Worm (Caenorhabditis elegans): ENCODE data around the gene del-2.

del-2 gene

ce11 chrIV:9678007-9678406, 36.2 kb upstream of the del-2 start:
- no peak for TF ChIP-seq snpc-1.2 (GFP tag; IDR thresholded peaks at IDR 0.05)
- peak; percentile 91 for TF ChIP-seq aha-1 (tag)
- TF ChIP-seq ceh-82 (tag; optimal IDR thresholded peaks at IDR 0.05) = no peak

- TF ChIP-seq attf-4 (tag; optimal IDR thresholded peaks at IDR 0.05) (no peak), ceh-62 (tag; optimal IDR thresholded peaks at IDR 0.05) (no peak), mxl-3 (GFP tag; optimal IDR thresholded peaks at IDR 0.05) (peak; percentile 93), unc-62 (GFP tag; optimal IDR thresholded peaks at IDR 0.05 in 1 of 2) (no peak), unc-62 (tag; optimal IDR thresholded peaks at IDR 0.05) (no peak), egl-27 (tag; optimal IDR thresholded peaks at IDR 0.05) (no peak), nhr-48 (tag; optimal IDR thresholded peaks at IDR 0.05) (peak; percentile 85), F44E2.7 (GFP tag; IDR thresholded peaks at IDR 0.05) (no peak), lim-7 (GFP tag; IDR thresholded peaks at IDR 0.05) (no peak), lin-39 (tag; optimal IDR thresholded peaks at IDR 0.05) (no peak), spr-1 (tag; optimal IDR thresholded peaks at IDR 0.05) (peak; percentile 17), Y5F2A.4 (GFP tag; optimal IDR thresholded peaks at IDR 0.05) (no peak), daf-8 (GFP tag; IDR thresholded peaks at IDR 0.05) (no peak), saeg-2 (GFP tag; IDR thresholded peaks at IDR 0.05) (no peak), snpc-4 (tag; optimal IDR thresholded peaks at IDR 0.05) (no peak), nhr-28 (tag; optimal IDR thresholded peaks at IDR 0.05) (peak; percentile 89), ctbp-1 (GFP tag; IDR thresholded peaks at IDR 0.05) (peak; percentile 70; the same call in 1 of the 2 replicates), nhr-41 (GFP tag; IDR thresholded peaks at IDR 0.05) (no peak), zfp-2 (tag; optimal IDR thresholded peaks at IDR 0.05) (no peak), sdz-12 (GFP tag; optimal IDR thresholded peaks at IDR 0.05) (no peak), zag-1 (tag; optimal IDR thresholded peaks at IDR 0.05) (no peak), lin-38 (GFP tag; IDR thresholded peaks at IDR 0.05) (no peak; the same call in 1 of the 2 replicates), lin-15B (tag; optimal IDR thresholded peaks at IDR 0.05) (no peak), jun-1 (tag; optimal IDR thresholded peaks at IDR 0.05) (no peak), snpc-1.2 (GFP tag; IDR thresholded peaks at IDR 0.05) (no peak), unc-130 (GFP tag; optimal IDR thresholded peaks at IDR 0.05) (no peak), nhr-42 (GFP tag; IDR thresholded peaks at IDR 0.05) (no peak), hmg-1.1 (GFP tag; IDR thresholded peaks at IDR 0.05) (peak; percentile 56), lir-3 (tag; optimal IDR thresholded peaks at IDR 0.05) (no peak), D1046.2 (GFP tag; IDR thresholded peaks at IDR 0.05) (no peak), daf-19 (GFP tag; conservative IDR thresholded peaks at IDR 0.05) (no peak), tra-1 (GFP tag; IDR thresholded peaks at IDR 0.05) (peak; percentile 69), ztf-7 (tag; optimal IDR thresholded peaks at IDR 0.05) (no peak), ces-1 (GFP tag; optimal IDR thresholded peaks at IDR 0.05) (peak; percentile 81), nhr-25 (tag; optimal IDR thresholded peaks at IDR 0.05; ENCODE audit: borderline replicate concordance, insufficient read depth) (peak; percentile 21), Y75B8A.6 (GFP tag; IDR thresholded peaks at IDR 0.05) (no peak), ceh-44 (GFP tag; IDR thresholded peaks at IDR 0.05) (no peak), nhr-237 (tag; optimal IDR thresholded peaks at IDR 0.05) (no peak), ztf-11 (tag; optimal IDR thresholded peaks at IDR 0.05) (no peak), nhr-76 (tag; optimal IDR thresholded peaks at IDR 0.05) (no peak), mdl-1 (tag; optimal IDR thresholded peaks at IDR 0.05) (peak; percentile 94 to 99), ama-1 (optimal IDR thresholded peaks at IDR 0.05) (no peak), ceh-32 (tag; optimal IDR thresholded peaks at IDR 0.05; ENCODE audit: poor library complexity) (no peak), duxl-1 (tag; optimal IDR thresholded peaks at IDR 0.05; ENCODE audit: poor library complexity) (no peak), F49E8.2 (tag; optimal IDR thresholded peaks at IDR 0.05; ENCODE audit: borderline replicate concordance) (no peak), T26A8.4 (GFP tag; IDR thresholded peaks at IDR 0.05) (peak; percentile 49; the same call in 1 of the 2 replicates), lin-1 (GFP tag; IDR thresholded peaks at IDR 0.05) (peak; percentile 39), dmd-6 (GFP tag; IDR thresholded peaks at IDR 0.05) (peak; percentile 92)
Measured at ce11 chrIV:9677226-9677992, 35.6 kb upstream of the del-2 start.
